Fruit fly (Drosophila melanogaster) whole organism, wandering third instar larva: ENCODE measurements around the gene defl.

Experiments used
- Abd-B ChIP-seq: fragments of >200 bp; optimal IDR thresholded peaks from 2 replicates; lab custom pipeline; 2017; ENCODE audit warnings: missing biosample characterization, missing genetic modification characterization
- Hr78 ChIP-seq: fragments of >200 bp; optimal IDR thresholded peaks from 2 replicates; lab custom pipeline; 2017; ENCODE audit warnings: missing biosample characterization, missing genetic modification characterization
- Hr83 ChIP-seq: fragments of 200-300 bp; sonication (Bioruptor generic); optimal IDR thresholded peaks from 2 replicates; lab custom pipeline; 2016; ENCODE audit warnings: missing biosample characterization, mild to moderate bottlenecking, missing genetic modification characterization, moderate library complexity; ENCODE audit not compliant: poor library complexity, severe bottlenecking
- dl ChIP-seq, 2 experiments: fragments of 175-275, 200-275 bp in 1 of 2; fragments of 200-275 bp in 1 of 2; sonication (Bioruptor generic); optimal IDR thresholded peaks; lab custom pipeline; 2018; ENCODE audit warnings: mild to moderate bottlenecking in 2 of 2, missing biosample characterization in 2 of 2, missing genetic modification characterization in 2 of 2, moderate library complexity in 2 of 2; ENCODE audit not compliant: partially characterized antibody in 2 of 2, insufficient read depth in 1 of 2
- foxo ChIP-seq, 2 experiments: fragments of 200-800 bp; sonication (Bioruptor generic); optimal IDR thresholded peaks; 2 replicates in 1 of 2; 3 replicates in 1 of 2; lab custom pipeline; 2016 to 2017; ENCODE audit warnings: missing biosample characterization in 2 of 2, missing genetic modification characterization in 2 of 2
- psq ChIP-seq: fragments of 200-800 bp; sonication (Bioruptor generic); optimal IDR thresholded peaks from 3 replicates; lab custom pipeline; 2017; ENCODE audit warnings: missing biosample characterization, mild to moderate bottlenecking, missing genetic modification characterization, moderate library complexity
- rgr ChIP-seq: fragments of 200-800 bp; sonication (Bioruptor generic); optimal IDR thresholded peaks from 3 replicates; lab custom pipeline; 2016; ENCODE audit warnings: missing biosample characterization, mild to moderate bottlenecking, missing genetic modification characterization
- sv ChIP-seq: fragments of 200-800 bp; sonication (Bioruptor generic); optimal IDR thresholded peaks from 3 replicates; lab custom pipeline; 2016; ENCODE audit warnings: missing biosample characterization, missing genetic modification characterization
- tai ChIP-seq: sonication (Bioruptor generic); optimal IDR thresholded peaks from 2 replicates; lab custom pipeline; 2016; ENCODE audit warnings: missing biosample characterization, missing genetic modification characterization
- usp ChIP-seq: fragments of >200 bp; optimal IDR thresholded peaks from 2 replicates; lab custom pipeline; 2017; ENCODE audit warnings: missing biosample characterization, missing genetic modification characterization

DNA sequence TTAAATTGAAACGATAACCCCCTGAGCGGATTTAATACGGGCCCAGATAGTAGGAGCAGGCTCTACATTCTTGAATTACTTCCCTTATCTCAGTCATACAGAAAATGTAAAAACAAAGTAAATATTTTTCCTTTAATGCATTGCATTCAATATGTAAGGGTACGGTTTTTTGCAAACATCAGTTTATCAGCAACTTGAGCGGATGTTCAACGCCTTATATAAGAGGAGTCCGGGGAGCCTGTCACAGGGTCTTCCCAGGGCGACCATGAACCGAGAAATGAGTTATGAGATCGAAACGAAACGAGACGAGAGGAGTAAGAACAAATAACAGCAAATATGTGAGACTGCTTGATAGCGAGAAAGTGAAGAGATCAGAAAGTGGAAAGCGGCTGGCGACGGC, 6.6 kb upstream of the defl start:
- TF ChIP-seq Hr78 (GFP tag; lab: Kevin White, UChicago) (no peak), usp (GFP tag; lab: Kevin White, UChicago) (no peak), dl (GFP tag; optimal IDR thresholded peaks at IDR 0.05; lab: Kevin White, UChicago; ENCODE audit: insufficient read depth in 1 of 2, partially characterized antibody in 2 of 2) (no peak), Hr83 (GFP tag; lab: Kevin White, UChicago) (no peak), sv (GFP tag; lab: Kevin White, UChicago) (no peak), Abd-B (GFP tag; lab: Kevin White, UChicago) (no peak), tai (GFP tag; lab: Kevin White, UChicago) (no peak), rgr (GFP tag; lab: Kevin White, UChicago) (no peak), psq (GFP tag; lab: Kevin White, UChicago) (no peak), foxo (GFP tag; optimal IDR thresholded peaks at IDR 0.05; lab: Kevin White, UChicago) (no peak)
